Worm (Caenorhabditis elegans) whole organism, L4 larva: ENCODE measurements around the gene C16C8.4.

ENCODE experiments used
- F26F4.8 ChIP-seq: fragments of 200-800 bp; sonication (Bioruptor generic); conservative IDR thresholded peaks from 2 replicates; pipeline ENCODE4 v1.3.6; 2022; ENCODE audit warnings: missing genetic modification characterization, missing compliant biosample characterization
- F44E2.7 ChIP-seq: fragments of 200-800 bp; sonication (Bioruptor generic); IDR thresholded peaks from 2 replicates; pipeline ENCODE4 v2.1.2; 2022; ENCODE audit warnings: missing genetic modification characterization, missing compliant biosample characterization
- T26A8.4 ChIP-seq: fragments of 200-800 bp; sonication (Bioruptor generic); IDR thresholded peaks from 2 replicates; pipeline ENCODE4 v1.3.6; 2022; ENCODE audit warnings: missing genetic modification characterization, missing compliant biosample characterization
- Y48G9A.11 ChIP-seq: fragments of 200-800 bp; sonication (Bioruptor generic); IDR thresholded peaks from 2 replicates; pipeline ENCODE4 v1.3.6; 2022; ENCODE audit warnings: missing genetic modification reagents, missing genetic modification characterization, missing compliant biosample characterization
- Y75B8A.6 ChIP-seq: fragments of 200-800 bp; sonication (Bioruptor generic); IDR thresholded peaks from 2 replicates; pipeline ENCODE4 v1.3.6; 2022; ENCODE audit warnings: missing genetic modification reagents, missing genetic modification characterization, missing compliant biosample characterization
- ZK546.5 ChIP-seq, 2 experiments: sonication (generic microtip); optimal IDR thresholded peaks; 2 replicates each; lab custom pipeline; 2017; ENCODE audit warnings: missing biosample characterization in 2 of 2, missing genetic modification characterization in 2 of 2
- aha-1 ChIP-seq: fragments of 150-350 bp; peaks from one replicate; lab custom pipeline; 2014; ENCODE audit warnings: missing biosample characterization, missing genetic modification characterization
- aly-2 ChIP-seq: sonication (generic microtip); optimal IDR thresholded peaks from 2 replicates; lab custom pipeline; 2018; ENCODE audit warnings: missing biosample characterization, missing genetic modification characterization
- ama-1 ChIP-seq: fragments of 150-350 bp; optimal IDR thresholded peaks from 2 replicates; lab custom pipeline; 2014; ENCODE audit warnings: inconsistent platforms, mixed read lengths
- arid-1 ChIP-seq: fragments of 200-800 bp; sonication (Bioruptor generic); conservative IDR thresholded peaks from 2 replicates; pipeline ENCODE4 v1.3.6; 2022; ENCODE audit warnings: missing genetic modification reagents, missing genetic modification characterization, missing compliant biosample characterization
- cey-2 ChIP-seq: sonication (generic microtip); optimal IDR thresholded peaks from 3 replicates; lab custom pipeline; 2017; ENCODE audit warnings: missing genetic modification characterization, mild to moderate bottlenecking, missing compliant biosample characterization, antibody characterized with exemption, borderline replicate concordance; ENCODE audit not compliant: insufficient read depth
- ctbp-1 ChIP-seq: fragments of 200-800 bp; sonication (Bioruptor generic); IDR thresholded peaks from 2 replicates; pipeline ENCODE4 v1.3.6; 2022; ENCODE audit warnings: missing genetic modification reagents, missing genetic modification characterization, missing compliant biosample characterization
- daf-19 ChIP-seq: fragments of 200-800 bp; sonication (Bioruptor generic); conservative IDR thresholded peaks from 2 replicates; pipeline ENCODE4 v1.3.6; 2022; ENCODE audit warnings: missing genetic modification characterization, missing compliant biosample characterization
- dmd-6 ChIP-seq: fragments of 200-800 bp; sonication (Bioruptor generic); IDR thresholded peaks from 2 replicates; pipeline ENCODE4 v1.3.6; 2022; ENCODE audit warnings: missing genetic modification reagents, missing genetic modification characterization, missing compliant biosample characterization
- dmd-8 ChIP-seq: fragments of 200-800 bp; sonication (Bioruptor generic); IDR thresholded peaks from 2 replicates; pipeline ENCODE4 v1.3.6; 2022; ENCODE audit warnings: missing genetic modification characterization, missing compliant biosample characterization
- dmd-9 ChIP-seq: fragments of 200-800 bp; sonication (Bioruptor generic); IDR thresholded peaks from 2 replicates; pipeline ENCODE4 v1.3.6; 2022; ENCODE audit warnings: missing genetic modification reagents, missing genetic modification characterization, missing compliant biosample characterization
- dpl-1 ChIP-seq: fragments of 150-350 bp; optimal IDR thresholded peaks from 2 replicates; lab custom pipeline; 2014; ENCODE audit warnings: missing biosample characterization, missing genetic modification reagents, missing genetic modification characterization
- egl-27 ChIP-seq: sonication (generic microtip); optimal IDR thresholded peaks from 3 replicates; lab custom pipeline; 2017; ENCODE audit warnings: missing biosample characterization, missing genetic modification reagents, missing genetic modification characterization
- fkh-10 ChIP-seq: fragments of 150-350 bp; optimal IDR thresholded peaks from 2 replicates; lab custom pipeline; 2014; ENCODE audit warnings: missing biosample characterization, missing genetic modification reagents, missing genetic modification characterization
- hif-1 ChIP-seq, 2 experiments: sonication (generic microtip); optimal IDR thresholded peaks; 2 replicates each; lab custom pipeline; 2016 to 2017; ENCODE audit warnings: missing compliant biosample characterization in 2 of 2, missing genetic modification characterization in 2 of 2, missing genetic modification reagents in 2 of 2, missing genotype in 2 of 2, mild to moderate bottlenecking in 1 of 2
- lin-38 ChIP-seq: fragments of 200-800 bp; sonication (Bioruptor generic); IDR thresholded peaks from 2 replicates; pipeline ENCODE4 v1.3.6; 2022; ENCODE audit warnings: missing genetic modification reagents, missing genetic modification characterization, missing compliant biosample characterization
- lir-3 ChIP-seq: sonication (generic microtip); optimal IDR thresholded peaks from 2 replicates; lab custom pipeline; 2016; ENCODE audit warnings: mild to moderate bottlenecking, missing genetic modification characterization, missing compliant biosample characterization
- madf-5 ChIP-seq, 2 experiments: fragments of 200-800 bp; sonication (Bioruptor generic); IDR thresholded peaks; 2 replicates each; pipeline ENCODE4 v1.3.6; 2022; ENCODE audit warnings: missing compliant biosample characterization in 2 of 2, missing genetic modification characterization in 2 of 2
- madf-9 ChIP-seq: fragments of 200-800 bp; sonication (Bioruptor generic); conservative IDR thresholded peaks from 2 replicates; pipeline ENCODE4 v1.3.6; 2022; ENCODE audit warnings: missing genetic modification reagents, missing genetic modification characterization, missing compliant biosample characterization
- mdl-1 ChIP-seq, 2 experiments: fragments of 150-350 bp in 1 of 2; sonication (generic microtip) in 1 of 2; optimal IDR thresholded peaks; 2 replicates each; lab custom pipeline; 2014 to 2017; ENCODE audit warnings: missing biosample characterization in 2 of 2, missing genetic modification characterization in 2 of 2
- nhr-28 ChIP-seq: fragments of 150-350 bp; optimal IDR thresholded peaks from 2 replicates; lab custom pipeline; 2014; ENCODE audit warnings: missing biosample characterization, missing genetic modification characterization
- nhr-42 ChIP-seq: fragments of 200-800 bp; sonication (Bioruptor generic); IDR thresholded peaks from 2 replicates; pipeline ENCODE4 v1.3.6; 2022; ENCODE audit warnings: missing genetic modification characterization, missing compliant biosample characterization
- nhr-77 ChIP-seq: fragments of 150-350 bp; optimal IDR thresholded peaks from 2 replicates; lab custom pipeline; 2014; ENCODE audit warnings: missing biosample characterization, missing genetic modification characterization
- pqm-1 ChIP-seq: sonication (generic microtip); optimal IDR thresholded peaks from 2 replicates; lab custom pipeline; 2017; ENCODE audit warnings: missing biosample characterization, missing genetic modification characterization
- saeg-2 ChIP-seq: fragments of 200-800 bp; sonication (Bioruptor generic); IDR thresholded peaks from 2 replicates; pipeline ENCODE4 v1.3.6; 2022; ENCODE audit warnings: missing genetic modification reagents, missing genetic modification characterization, missing compliant biosample characterization
- sdz-12 ChIP-seq: fragments of 200-800 bp; sonication (Bioruptor generic); optimal IDR thresholded peaks from 2 replicates; lab custom pipeline; 2018; ENCODE audit warnings: mild to moderate bottlenecking, missing genetic modification characterization, missing compliant biosample characterization
- skn-1 ChIP-seq: fragments of 150-350 bp; optimal IDR thresholded peaks from 2 replicates; lab custom pipeline; 2014; ENCODE audit warnings: missing biosample characterization, missing genetic modification characterization
- spr-3 ChIP-seq: fragments of 200-800 bp; sonication (Bioruptor generic); optimal IDR thresholded peaks from 2 replicates; lab custom pipeline; 2018; ENCODE audit warnings: mild to moderate bottlenecking, missing genetic modification characterization, missing compliant biosample characterization
- unc-62 ChIP-seq, 3 experiments: fragments of 150-350 bp in 1 of 3; sonication (generic microtip); optimal IDR thresholded peaks in 2 of 3; peaks in 1 of 3; 1 replicate in 1 of 3; 2 replicates in 2 of 3; lab custom pipeline; 2014 to 2017; ENCODE audit warnings: missing biosample characterization in 3 of 3, missing genetic modification characterization in 3 of 3, missing genetic modification reagents in 3 of 3, missing genotype in 1 of 3
- vab-7 ChIP-seq: fragments of 200-800 bp; sonication (Bioruptor generic); IDR thresholded peaks from 2 replicates; pipeline ENCODE4 v1.3.6; 2022; ENCODE audit warnings: missing genetic modification reagents, missing genetic modification characterization, missing compliant biosample characterization
- zip-11 ChIP-seq: fragments of 200-800 bp; sonication (Bioruptor generic); IDR thresholded peaks from 2 replicates; pipeline ENCODE4 v1.3.6; 2022; ENCODE audit warnings: missing genetic modification characterization, missing compliant biosample characterization

C16C8.4 gene

ce11 chrII:3482231-3482630 lies 38.1 kb upstream of the C16C8.4 start, which contains the start of gene smu-2 (continued):
- no peak for TF ChIP-seq ctbp-1
- TF ChIP-seq fkh-10: peak; percentile 28
- peak; percentile 97 for TF ChIP-seq lin-38 (GFP tag; lab: Robert Waterston, UW)
- TF ChIP-seq, all 104 proteins: peak for 16

ce11 chrII:3481584-3481983 lies 37.4 kb upstream of the C16C8.4 start, which contains the start of gene Y49F6B.8:
TSS of gene Y49F6B.8 (minus strand) at chrII:3481684.
- TF ChIP-seq lir-3 (tag; lab: Kevin White, UChicago): no peak
- no peak for TF ChIP-seq hif-1 (tag; optimal IDR thresholded peaks at IDR 0.05; lab: Kevin White, UChicago)
- TF ChIP-seq arid-1 (GFP tag; lab: Robert Waterston, UW): no peak
- no peak for TF ChIP-seq dmd-9
- no peak for TF ChIP-seq sdz-12
- no peak for TF ChIP-seq fkh-10
- no peak for TF ChIP-seq dpl-1 (GFP tag; lab: Kevin White, UChicago)
- no peak for TF ChIP-seq spr-3 (GFP tag; lab: Kevin White, UChicago)
- no peak for TF ChIP-seq nhr-42 (GFP tag; lab: Robert Waterston, UW)
- TF ChIP-seq egl-27 (tag; lab: Kevin White, UChicago): no peak
- TF ChIP-seq aly-2: no peak
- no peak for TF ChIP-seq ZK546.5 (tag; optimal IDR thresholded peaks at IDR 0.05; lab: Kevin White, UChicago)
- TF ChIP-seq aha-1 (tag; lab: Kevin White, UChicago): no peak
- TF ChIP-seq ama-1 (lab: Kevin White, UChicago): no peak
- TF ChIP-seq vab-7 (GFP tag; lab: Robert Waterston, UW): no peak
- no peak for TF ChIP-seq Y48G9A.11

- TF ChIP-seq unc-62 (GFP tag; optimal IDR thresholded peaks at IDR 0.05 in 1 of 2; lab: Kevin White, UChicago) (peak in 1 of 2 experiments; percentile 9), unc-62 (tag; optimal IDR thresholded peaks at IDR 0.05; lab: Kevin White, UChicago) (no peak), arid-1 (GFP tag; lab: Robert Waterston, UW) (no peak), F44E2.7 (no peak)
Measured at ce11 chrII:3477171-3477570, 33.0 kb upstream of the C16C8.4 start, which contains the start of gene fbxb-104. TSS of gene fbxb-104 (minus strand) at chrII:3477271.

ce11 chrII:3476536-3476935 lies 32.4 kb upstream of the C16C8.4 start:
- TF ChIP-seq nhr-77 (tag; lab: Kevin White, UChicago) (no peak), nhr-28 (no peak), madf-5 (GFP tag; IDR thresholded peaks at IDR 0.05; lab: Robert Waterston, UW) (no peak), skn-1 (tag; lab: Kevin White, UChicago) (no peak), aha-1 (tag; lab: Kevin White, UChicago) (no peak), dmd-8 (GFP tag; lab: Robert Waterston, UW) (no peak), madf-9 (GFP tag; lab: Robert Waterston, UW) (no peak), F26F4.8 (GFP tag; lab: Robert Waterston, UW) (no peak), mdl-1 (tag; optimal IDR thresholded peaks at IDR 0.05; lab: Kevin White, UChicago) (no peak), dmd-6 (no peak), Y75B8A.6 (no peak), cey-2 (tag; lab: Kevin White, UChicago) (no peak), zip-11 (GFP tag; lab: Robert Waterston, UW) (no peak), lir-3 (tag; lab: Kevin White, UChicago) (no peak), dpl-1 (GFP tag; lab: Kevin White, UChicago) (no peak), pqm-1 (no peak), daf-19 (GFP tag; lab: Robert Waterston, UW) (no peak), saeg-2 (GFP tag; lab: Robert Waterston, UW) (no peak), T26A8.4 (GFP tag; lab: Robert Waterston, UW) (no peak)
